Fruit fly (Drosophila melanogaster) whole organism, embryonic: ENCODE results near the gene CG33514.

Source experiments
- CG6854 ChIP-seq: fragments of 200-800 bp; sonication (Bioruptor generic); optimal IDR thresholded peaks from 3 replicates; lab custom pipeline; 2017; ENCODE audit warnings: missing biosample characterization, mild to moderate bottlenecking, missing genetic modification characterization
- Dbx ChIP-seq: fragments of 200-800 bp; sonication (Bioruptor generic); IDR thresholded peaks from 3 replicates; pipeline ENCODE4 v1.3.6; 2022; ENCODE audit warnings: missing biosample characterization, missing genetic modification characterization
- h ChIP-seq: fragments of >200 bp; optimal IDR thresholded peaks from 2 replicates; lab custom pipeline; 2017

dm6 chr3L:4341078-4341477 is 24.2 kb upstream of the CG33514 start:
- TF ChIP-seq h (lab: Kevin White, UChicago): no peak
- no peak for TF ChIP-seq CG6854 (GFP tag; lab: Kevin White, UChicago)
- no peak for TF ChIP-seq Dbx (GFP tag; lab: Robert Waterston, UW)
